Fruit fly (Drosophila melanogaster) whole organism, wandering third instar larva: ENCODE results near the gene sisA.

Experiments
- Abd-B ChIP-seq: fragments of >200 bp; optimal IDR thresholded peaks from 2 replicates; lab custom pipeline; 2017; ENCODE audit warnings: missing biosample characterization, missing genetic modification characterization
- CG9705 ChIP-seq: fragments of 200-800 bp; sonication (Bioruptor generic); optimal IDR thresholded peaks from 2 replicates; lab custom pipeline; 2018; ENCODE audit warnings: missing biosample characterization, mild to moderate bottlenecking, missing genetic modification characterization
- CrebA ChIP-seq: fragments of 200-800 bp; sonication (Bioruptor generic); optimal IDR thresholded peaks from 2 replicates; lab custom pipeline; 2016; ENCODE audit warnings: missing biosample characterization, mild to moderate bottlenecking, missing genetic modification characterization, borderline replicate concordance
- Dfd ChIP-seq: fragments of >200 bp; optimal IDR thresholded peaks from 2 replicates; lab custom pipeline; 2017; ENCODE audit warnings: missing biosample characterization, missing genetic modification characterization
- Dif ChIP-seq: fragments of 200-275, 200-300 bp; sonication (Bioruptor generic); optimal IDR thresholded peaks from 2 replicates; lab custom pipeline; 2018; ENCODE audit warnings: missing biosample characterization, missing genetic modification characterization; ENCODE audit not compliant: partially characterized antibody
- HLH106 ChIP-seq: fragments of 200-800 bp; optimal IDR thresholded peaks from 3 replicates; lab custom pipeline; 2019; ENCODE audit warnings: missing biosample characterization, mild to moderate bottlenecking, missing genetic modification characterization, moderate library complexity
- Hnf4 ChIP-seq: fragments of 200-800 bp; sonication (Bioruptor generic); optimal IDR thresholded peaks from 2 replicates; lab custom pipeline; 2016; ENCODE audit warnings: missing biosample characterization, mild to moderate bottlenecking, missing genetic modification characterization
- Hr78 ChIP-seq: fragments of >200 bp; optimal IDR thresholded peaks from 2 replicates; lab custom pipeline; 2017; ENCODE audit warnings: missing biosample characterization, missing genetic modification characterization
- Hr83 ChIP-seq: fragments of 200-300 bp; sonication (Bioruptor generic); optimal IDR thresholded peaks from 2 replicates; lab custom pipeline; 2016; ENCODE audit warnings: missing biosample characterization, mild to moderate bottlenecking, missing genetic modification characterization, moderate library complexity; ENCODE audit not compliant: poor library complexity, severe bottlenecking
- Jra ChIP-seq: sonication (Bioruptor generic); optimal IDR thresholded peaks from 2 replicates; lab custom pipeline; 2016; ENCODE audit warnings: missing biosample characterization, missing genetic modification characterization
- Myc ChIP-seq: fragments of >200 bp; optimal IDR thresholded peaks from 2 replicates; lab custom pipeline; 2017
- OdsH ChIP-seq: fragments of 200-800 bp; sonication (Bioruptor generic); optimal IDR thresholded peaks from 2 replicates; lab custom pipeline; 2016; ENCODE audit warnings: missing biosample characterization, mild to moderate bottlenecking, missing genetic modification characterization
- Rel ChIP-seq, 2 experiments: fragments of 200-800 bp; sonication (Bioruptor generic) in 1 of 2; optimal IDR thresholded peaks; 2 replicates in 1 of 2; 3 replicates in 1 of 2; lab custom pipeline; 2016 to 2019; ENCODE audit warnings: mild to moderate bottlenecking in 2 of 2, missing biosample characterization in 2 of 2, missing genetic modification characterization in 2 of 2, moderate library complexity in 1 of 2
- Sp1 ChIP-seq: fragments of 200-800 bp; sonication (Bioruptor generic); optimal IDR thresholded peaks from 3 replicates; lab custom pipeline; 2019; ENCODE audit warnings: missing biosample characterization, mild to moderate bottlenecking, missing genetic modification characterization, moderate library complexity
- br ChIP-seq: fragments of 200-800 bp; sonication (Bioruptor generic); optimal IDR thresholded peaks from 2 replicates; lab custom pipeline; 2016; ENCODE audit warnings: missing biosample characterization, missing genetic modification characterization
- dl ChIP-seq, 2 experiments: fragments of 175-275, 200-275 bp in 1 of 2; fragments of 200-275 bp in 1 of 2; sonication (Bioruptor generic); optimal IDR thresholded peaks; lab custom pipeline; 2018; ENCODE audit warnings: mild to moderate bottlenecking in 2 of 2, missing biosample characterization in 2 of 2, missing genetic modification characterization in 2 of 2, moderate library complexity in 2 of 2; ENCODE audit not compliant: partially characterized antibody in 2 of 2, insufficient read depth in 1 of 2
- dmrt93B ChIP-seq: fragments of 200-800 bp; sonication (Bioruptor generic); optimal IDR thresholded peaks from 2 replicates; lab custom pipeline; 2018; ENCODE audit warnings: missing biosample characterization, mild to moderate bottlenecking, missing genetic modification characterization
- dsf ChIP-seq: sonication (Bioruptor generic); optimal IDR thresholded peaks from 2 replicates; lab custom pipeline; 2016; ENCODE audit warnings: missing biosample characterization, missing genetic modification characterization, borderline replicate concordance
- foxo ChIP-seq, 2 experiments: fragments of 200-800 bp; sonication (Bioruptor generic); optimal IDR thresholded peaks; 2 replicates in 1 of 2; 3 replicates in 1 of 2; lab custom pipeline; 2016 to 2017; ENCODE audit warnings: missing biosample characterization in 2 of 2, missing genetic modification characterization in 2 of 2
- fru ChIP-seq: fragments of 200-800 bp; sonication (Bioruptor generic); optimal IDR thresholded peaks from 3 replicates; lab custom pipeline; 2016; ENCODE audit warnings: missing biosample characterization, mild to moderate bottlenecking, missing genetic modification characterization
- jim ChIP-seq: fragments of 175-275, 200-325 bp; sonication (Bioruptor generic); optimal IDR thresholded peaks from 2 replicates; lab custom pipeline; 2016; ENCODE audit warnings: missing biosample characterization, mild to moderate bottlenecking, missing genetic modification characterization
- lola ChIP-seq: fragments of >200 bp; optimal IDR thresholded peaks from 2 replicates; lab custom pipeline; 2017; ENCODE audit warnings: missing biosample characterization, missing genetic modification characterization
- pan ChIP-seq: fragments of >200 bp; optimal IDR thresholded peaks from 2 replicates; lab custom pipeline; 2017
- psq ChIP-seq: fragments of 200-800 bp; sonication (Bioruptor generic); optimal IDR thresholded peaks from 3 replicates; lab custom pipeline; 2017; ENCODE audit warnings: missing biosample characterization, mild to moderate bottlenecking, missing genetic modification characterization, moderate library complexity
- rgr ChIP-seq: fragments of 200-800 bp; sonication (Bioruptor generic); optimal IDR thresholded peaks from 3 replicates; lab custom pipeline; 2016; ENCODE audit warnings: missing biosample characterization, mild to moderate bottlenecking, missing genetic modification characterization
- sage ChIP-seq: fragments of 200-800 bp; sonication (Bioruptor generic); optimal IDR thresholded peaks from 2 replicates; lab custom pipeline; 2016; ENCODE audit warnings: missing biosample characterization, mild to moderate bottlenecking, missing genetic modification characterization
- sv ChIP-seq: fragments of 200-800 bp; sonication (Bioruptor generic); optimal IDR thresholded peaks from 3 replicates; lab custom pipeline; 2016; ENCODE audit warnings: missing biosample characterization, missing genetic modification characterization
- tai ChIP-seq: sonication (Bioruptor generic); optimal IDR thresholded peaks from 2 replicates; lab custom pipeline; 2016; ENCODE audit warnings: missing biosample characterization, missing genetic modification characterization
- usp ChIP-seq: fragments of >200 bp; optimal IDR thresholded peaks from 2 replicates; lab custom pipeline; 2017; ENCODE audit warnings: missing biosample characterization, missing genetic modification characterization
- woc ChIP-seq: sonication (Bioruptor generic); optimal IDR thresholded peaks from 2 replicates; lab custom pipeline; 2016; ENCODE audit warnings: missing biosample characterization, mild to moderate bottlenecking, missing genetic modification characterization

The sisA gene

DNA sequence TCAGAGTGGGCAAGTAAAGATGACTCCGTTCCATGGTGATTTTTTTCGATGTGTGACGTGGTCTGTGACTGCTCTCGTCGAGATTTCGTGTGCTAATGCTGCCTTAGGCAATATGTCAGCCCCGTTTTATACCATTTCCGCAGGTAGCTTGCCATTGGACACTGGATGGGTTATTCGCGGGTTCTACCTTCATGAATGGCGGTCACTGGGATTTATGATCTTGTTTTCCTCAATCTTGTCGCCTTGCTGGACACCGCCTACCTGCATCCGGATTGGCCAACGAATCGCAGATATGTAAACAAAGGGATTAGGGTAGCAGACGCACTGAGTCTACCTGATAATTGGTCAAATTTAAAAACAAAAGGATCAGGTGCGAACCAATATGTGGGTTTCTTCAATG is at the start of gene sisA:
sisA (minus strand) TSS at position 101 of the 400 bp plus-strand sequence.
- TF ChIP-seq lola (GFP tag; lab: Kevin White, UChicago) (no peak), br (GFP tag; lab: Kevin White, UChicago) (no peak), sv (GFP tag; lab: Kevin White, UChicago) (no peak), dl (GFP tag; optimal IDR thresholded peaks at IDR 0.05; lab: Kevin White, UChicago; ENCODE audit: insufficient read depth in 1 of 2, partially characterized antibody in 2 of 2) (no peak), pan (lab: Kevin White, UChicago) (no peak), Dfd (GFP tag; lab: Kevin White, UChicago) (no peak), psq (GFP tag; lab: Kevin White, UChicago) (no peak), OdsH (GFP tag; lab: Kevin White, UChicago) (no peak), tai (no peak), Rel (GFP tag; optimal IDR thresholded peaks at IDR 0.05; lab: Kevin White, UChicago) (no peak), Rel (tag; optimal IDR thresholded peaks at IDR 0.05; lab: Kevin White, UChicago) (no peak), jim (GFP tag; lab: Kevin White, UChicago) (no peak), rgr (GFP tag; lab: Kevin White, UChicago) (no peak), woc (GFP tag; lab: Kevin White, UChicago) (no peak), dsf (no peak)
- TF ChIP-seq, all 38 proteins: peak for 0

DNA sequence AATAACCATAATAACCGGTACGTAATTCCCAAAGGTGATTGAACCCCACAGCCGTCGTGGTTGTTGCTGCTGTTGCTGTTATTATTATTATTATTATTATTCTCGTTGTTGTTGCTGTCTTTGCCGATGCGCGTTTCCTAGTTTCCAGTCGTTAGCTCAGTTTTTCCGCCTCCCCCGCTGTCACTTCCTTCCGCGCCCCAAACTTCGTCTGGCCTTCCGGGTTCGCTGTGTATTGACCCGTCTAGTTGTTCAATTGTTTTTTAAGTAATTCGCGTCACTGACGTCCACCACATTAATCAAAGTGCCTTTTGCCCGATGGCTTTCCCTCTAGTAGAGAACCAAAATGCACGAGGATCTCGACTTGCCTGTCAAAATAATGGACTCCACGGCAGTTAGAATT is 49.5 kb upstream of the sisA start:
- no peak for TF ChIP-seq br (GFP tag; lab: Kevin White, UChicago)
- TF ChIP-seq Hr78, result no peak
- TF ChIP-seq Hnf4 (GFP tag; lab: Kevin White, UChicago), result no peak
- TF ChIP-seq tai, result no peak
- TF ChIP-seq lola (GFP tag; lab: Kevin White, UChicago), result no peak
- TF ChIP-seq Hr83 (GFP tag; lab: Kevin White, UChicago), result no peak
- no peak for TF ChIP-seq fru
- TF ChIP-seq foxo (GFP tag; optimal IDR thresholded peaks at IDR 0.05; lab: Kevin White, UChicago), result no peak
- TF ChIP-seq OdsH (GFP tag; lab: Kevin White, UChicago), result no peak
- TF ChIP-seq CG9705 (GFP tag; lab: Kevin White, UChicago), result no peak
- no peak for TF ChIP-seq dmrt93B (GFP tag; lab: Kevin White, UChicago)
- no peak for TF ChIP-seq jim (GFP tag; lab: Kevin White, UChicago)
- no peak for TF ChIP-seq Dif (GFP tag; lab: Kevin White, UChicago)
- no peak for TF ChIP-seq sv (GFP tag; lab: Kevin White, UChicago)
- no peak for TF ChIP-seq usp (GFP tag; lab: Kevin White, UChicago)
- no peak for TF ChIP-seq Dfd (GFP tag; lab: Kevin White, UChicago)
- no peak for TF ChIP-seq sage (GFP tag; lab: Kevin White, UChicago)
- no peak for TF ChIP-seq psq (GFP tag; lab: Kevin White, UChicago)

- peak in 1 of 2 experiments; percentile 40 for TF ChIP-seq foxo (GFP tag; optimal IDR thresholded peaks at IDR 0.05; lab: Kevin White, UChicago)
- peak; percentile 26 for TF ChIP-seq fru
- no peak for TF ChIP-seq Rel (GFP tag; optimal IDR thresholded peaks at IDR 0.05; lab: Kevin White, UChicago)
- TF ChIP-seq Rel (tag; optimal IDR thresholded peaks at IDR 0.05; lab: Kevin White, UChicago), result no peak
- TF ChIP-seq HLH106 (tag; lab: Kevin White, UChicago), result peak; percentile 36
- TF ChIP-seq, all 38 proteins: peak for 3
These were observed 48.6 kb upstream of the sisA start for dm6 chrX:11370792-11371191.

- no peak for TF ChIP-seq lola (GFP tag; lab: Kevin White, UChicago)
- no peak for TF ChIP-seq CG9705 (GFP tag; lab: Kevin White, UChicago)
These were observed 47.2 kb upstream of the sisA start, which contains the start of gene dlg1 for dm6 chrX:11369374-11369773. TSS of gene dlg1 (plus strand) at chrX:11369665.

- no peak for TF ChIP-seq Sp1
- TF ChIP-seq Abd-B (GFP tag; lab: Kevin White, UChicago), result no peak
- no peak for TF ChIP-seq jim (GFP tag; lab: Kevin White, UChicago)
- TF ChIP-seq Rel (GFP tag; optimal IDR thresholded peaks at IDR 0.05; lab: Kevin White, UChicago), result no peak
- peak; percentile 14 for TF ChIP-seq Rel (tag; optimal IDR thresholded peaks at IDR 0.05; lab: Kevin White, UChicago)
- no peak for TF ChIP-seq lola (GFP tag; lab: Kevin White, UChicago)
- no peak for TF ChIP-seq CrebA
- peak; percentile 12 for TF ChIP-seq Jra
- TF ChIP-seq Myc (lab: Kevin White, UChicago), result peak; percentile 69
- no peak for TF ChIP-seq Hr83 (GFP tag; lab: Kevin White, UChicago)
- no peak for TF ChIP-seq woc (GFP tag; lab: Kevin White, UChicago)
These were observed 45.8 kb upstream of the sisA start, which contains the start of the genes hop and Tim8 for dm6 chrX:11367783-11368509. TSS of gene hop (minus strand) at chrX:11368098. TSS of gene Tim8 (plus strand) at chrX:11368445.
